Fruit fly (Drosophila melanogaster) whole organism, embryonic: ENCODE results near the gene CG3040.

Experiments used
- Bgb ChIP-seq: fragments of 200-800 bp; sonication (Bioruptor generic); IDR thresholded peaks from 2 replicates; pipeline ENCODE4 v1.3.6; 2022; ENCODE audit warnings: missing biosample characterization, missing genetic modification characterization; ENCODE audit not compliant: partially characterized antibody
- CG11398 ChIP-seq: fragments of 200-800 bp; sonication (Bioruptor generic); optimal IDR thresholded peaks from 2 replicates; lab custom pipeline; 2016; ENCODE audit warnings: missing biosample characterization, missing genetic modification characterization
- CG12236 ChIP-seq: fragments of 200-800 bp; sonication (Bioruptor generic); optimal IDR thresholded peaks from 2 replicates; lab custom pipeline; 2016; ENCODE audit warnings: missing biosample characterization, missing genetic modification characterization
- CG13287 ChIP-seq: fragments of 200-800 bp; sonication (Bioruptor generic); IDR thresholded peaks from 2 replicates; pipeline ENCODE4 v1.3.6; 2022; ENCODE audit warnings: missing biosample characterization, missing genetic modification characterization; ENCODE audit not compliant: partially characterized antibody
- CG13424 ChIP-seq: fragments of 200-800 bp; sonication (Bioruptor generic); optimal IDR thresholded peaks from 2 replicates; lab custom pipeline; 2019; ENCODE audit warnings: missing biosample characterization, mild to moderate bottlenecking, missing genetic modification characterization, moderate library complexity
- CG13775 ChIP-seq: fragments of 200-800 bp; sonication (Bioruptor generic); optimal IDR thresholded peaks from 3 replicates; lab custom pipeline; 2017; ENCODE audit warnings: missing biosample characterization, mild to moderate bottlenecking, missing genetic modification characterization
- CG15696 ChIP-seq: fragments of 200-800 bp; sonication (Bioruptor generic); optimal IDR thresholded peaks from 2 replicates; lab custom pipeline; 2019; ENCODE audit warnings: missing biosample characterization, mild to moderate bottlenecking, missing genetic modification characterization, moderate library complexity
- CG18619 ChIP-seq: fragments of 200-800 bp; sonication (Bioruptor generic); optimal IDR thresholded peaks from 3 replicates; lab custom pipeline; 2017; ENCODE audit warnings: missing biosample characterization, mild to moderate bottlenecking, missing genetic modification characterization
- CG31441 ChIP-seq: fragments of 200-800 bp; sonication (Bioruptor generic); IDR thresholded peaks from 2 replicates; pipeline ENCODE4 v1.3.6; 2022; ENCODE audit warnings: missing biosample characterization, missing genetic modification characterization
- CG32772 ChIP-seq: fragments of 200-800 bp; sonication (Bioruptor generic); IDR thresholded peaks from 2 replicates; pipeline ENCODE4 v1.3.6; 2022; ENCODE audit warnings: missing biosample characterization, missing genetic modification characterization
- CG3838 ChIP-seq: fragments of 200-800 bp; sonication (Bioruptor generic); optimal IDR thresholded peaks from 3 replicates; lab custom pipeline; 2016; ENCODE audit warnings: missing biosample characterization, missing genetic modification characterization
- CG3995 ChIP-seq: fragments of 200-800 bp; sonication (Bioruptor generic); optimal IDR thresholded peaks from 3 replicates; lab custom pipeline; 2016; ENCODE audit warnings: missing biosample characterization, missing genetic modification characterization
- CG4282 ChIP-seq: fragments of 200-800 bp; sonication (Bioruptor generic); optimal IDR thresholded peaks from 2 replicates; lab custom pipeline; 2016; ENCODE audit warnings: missing biosample characterization, missing genetic modification characterization
- CG43689 ChIP-seq: fragments of 200-800 bp; sonication (Bioruptor generic); IDR thresholded peaks from 2 replicates; pipeline ENCODE4 v1.3.6; 2022; ENCODE audit warnings: missing biosample characterization, missing genetic modification characterization
- CG4617 ChIP-seq: fragments of 200-800 bp; sonication (Bioruptor generic); optimal IDR thresholded peaks from 3 replicates; lab custom pipeline; 2016; ENCODE audit warnings: missing biosample characterization, missing genetic modification characterization, borderline replicate concordance
- CG5180 ChIP-seq: fragments of 200-800 bp; sonication (Bioruptor generic); optimal IDR thresholded peaks from 3 replicates; lab custom pipeline; 2017; ENCODE audit warnings: missing biosample characterization, missing genetic modification characterization, mild to moderate bottlenecking, moderate library complexity, missing genetic modification reagents
- CG6254 ChIP-seq: fragments of 200-800 bp; sonication (Bioruptor generic); optimal IDR thresholded peaks from 3 replicates; lab custom pipeline; 2017; ENCODE audit warnings: mild to moderate bottlenecking, missing biosample characterization, missing genetic modification reagents, missing genetic modification characterization
- CG6272 ChIP-seq: fragments of 200-800 bp; sonication (Bioruptor generic); IDR thresholded peaks from 2 replicates; pipeline ENCODE4 v1.3.6; 2022; ENCODE audit warnings: missing biosample characterization, missing genetic modification characterization
- CG7372 ChIP-seq: fragments of 200-800 bp; sonication (Bioruptor generic); IDR thresholded peaks from 2 replicates; pipeline ENCODE4 v1.3.6; 2022; ENCODE audit warnings: missing biosample characterization, missing genetic modification characterization
- CG8290 ChIP-seq, 3 experiments: fragments of 200-800 bp; sonication (Bioruptor generic); optimal IDR thresholded peaks; 2 replicates each; lab custom pipeline; 2016 to 2019; ENCODE audit warnings: missing biosample characterization in 3 of 3, missing genetic modification characterization in 3 of 3, mild to moderate bottlenecking in 2 of 3, moderate library complexity in 1 of 3
- CG9797 ChIP-seq: fragments of 200-800 bp; sonication (Bioruptor generic); optimal IDR thresholded peaks from 3 replicates; lab custom pipeline; 2018; ENCODE audit warnings: missing biosample characterization, mild to moderate bottlenecking, missing genetic modification characterization
- CG9817 ChIP-seq: fragments of 200-800 bp; sonication (Bioruptor generic); optimal IDR thresholded peaks from 2 replicates; lab custom pipeline; 2018; ENCODE audit warnings: missing biosample characterization, mild to moderate bottlenecking, missing genetic modification characterization, moderate library complexity
- CG9876 ChIP-seq: fragments of 200-800 bp; sonication (Bioruptor generic); optimal IDR thresholded peaks from 2 replicates; lab custom pipeline; 2016; ENCODE audit warnings: missing biosample characterization, missing genetic modification characterization
- Dfd ChIP-seq, 2 experiments: fragments of >200 bp; optimal IDR thresholded peaks; 2 replicates each; lab custom pipeline; 2017; ENCODE audit warnings: missing biosample characterization in 2 of 2, missing genetic modification characterization in 2 of 2
- Dll ChIP-seq: fragments of 200-800 bp; sonication (Bioruptor generic); IDR thresholded peaks from 4 replicates; pipeline ENCODE4 v1.3.6; 2022; ENCODE audit warnings: missing biosample characterization, missing genetic modification characterization; ENCODE audit not compliant: partially characterized antibody
- E2f2 ChIP-seq: fragments of 200-800 bp; sonication (Bioruptor generic); IDR thresholded peaks from 2 replicates; pipeline ENCODE4 v1.3.6; 2022; ENCODE audit warnings: missing biosample characterization, missing genetic modification characterization
- Hmr ChIP-seq: fragments of 200-800 bp; sonication (Bioruptor generic); optimal IDR thresholded peaks from 3 replicates; lab custom pipeline; 2017; ENCODE audit warnings: mild to moderate bottlenecking, missing biosample characterization, missing genetic modification reagents, missing genetic modification characterization
- Hr3 ChIP-seq: fragments of 200-800 bp; sonication (Bioruptor generic); optimal IDR thresholded peaks from 3 replicates; lab custom pipeline; 2016; ENCODE audit warnings: missing biosample characterization, missing genetic modification characterization
- Jarid2 ChIP-seq: fragments of 200-800 bp; sonication (Bioruptor generic); optimal IDR thresholded peaks from 3 replicates; lab custom pipeline; 2017; ENCODE audit warnings: mild to moderate bottlenecking, missing biosample characterization, missing genetic modification reagents, missing genetic modification characterization
- Ptx1 ChIP-seq: fragments of 200-800 bp; sonication (Bioruptor generic); IDR thresholded peaks from 2 replicates; pipeline ENCODE4 v1.3.6; 2022; ENCODE audit warnings: missing biosample characterization, missing genetic modification characterization
- Sox102F ChIP-seq: fragments of 200-800 bp; sonication (Bioruptor generic); optimal IDR thresholded peaks from 2 replicates; lab custom pipeline; 2018; ENCODE audit warnings: missing biosample characterization, mild to moderate bottlenecking, missing genetic modification characterization, moderate library complexity
- Ssrp ChIP-seq: fragments of 200-800 bp; sonication (Bioruptor generic); optimal IDR thresholded peaks from 2 replicates; lab custom pipeline; 2018; ENCODE audit warnings: missing biosample characterization, mild to moderate bottlenecking, missing genetic modification characterization, moderate library complexity
- ab ChIP-seq: fragments of 200-800 bp; sonication (Bioruptor generic); optimal IDR thresholded peaks from 2 replicates; lab custom pipeline; 2016; ENCODE audit warnings: missing biosample characterization, missing genetic modification characterization
- bigmax ChIP-seq: fragments of 200-800 bp; sonication (Bioruptor generic); optimal IDR thresholded peaks from 2 replicates; lab custom pipeline; 2018; ENCODE audit warnings: missing biosample characterization, mild to moderate bottlenecking, missing genetic modification characterization
- cad ChIP-seq: fragments of >200 bp; optimal IDR thresholded peaks from 2 replicates; lab custom pipeline; 2017; ENCODE audit warnings: missing biosample characterization, missing genetic modification characterization
- cg ChIP-seq: fragments of 200-800 bp; sonication (Bioruptor generic); optimal IDR thresholded peaks from 3 replicates; lab custom pipeline; 2019; ENCODE audit warnings: missing biosample characterization, mild to moderate bottlenecking, missing genetic modification characterization, moderate library complexity
- crc ChIP-seq: fragments of 200-800 bp; sonication (Bioruptor generic); optimal IDR thresholded peaks from 2 replicates; lab custom pipeline; 2016; ENCODE audit warnings: missing biosample characterization, missing genetic modification characterization
- eve ChIP-seq, 2 experiments: fragments of >200 bp; optimal IDR thresholded peaks; 2 replicates each; lab custom pipeline; 2017; ENCODE audit warnings: missing biosample characterization in 2 of 2, missing genetic modification characterization in 2 of 2
- fd102C ChIP-seq: fragments of 200-800 bp; sonication (Bioruptor generic); optimal IDR thresholded peaks from 2 replicates; lab custom pipeline; 2018; ENCODE audit warnings: missing biosample characterization, mild to moderate bottlenecking, missing genetic modification characterization, moderate library complexity
- fru ChIP-seq: fragments of >200 bp; optimal IDR thresholded peaks from 2 replicates; lab custom pipeline; 2017
- h ChIP-seq: fragments of >200 bp; optimal IDR thresholded peaks from 2 replicates; lab custom pipeline; 2017
- nom ChIP-seq: fragments of 200-800 bp; sonication (Bioruptor generic); optimal IDR thresholded peaks from 2 replicates; lab custom pipeline; 2017; ENCODE audit warnings: missing biosample characterization, missing genetic modification characterization, mild to moderate bottlenecking, moderate library complexity, missing genetic modification reagents
- oc ChIP-seq: fragments of 200-800 bp; sonication (Bioruptor generic); optimal IDR thresholded peaks from 2 replicates; lab custom pipeline; 2018; ENCODE audit warnings: missing biosample characterization, mild to moderate bottlenecking, missing genetic modification characterization, moderate library complexity
- otp ChIP-seq: fragments of 200-800 bp; sonication (Bioruptor generic); IDR thresholded peaks from 3 replicates; pipeline ENCODE4, ENCODE4 v1.3.6; 2022; ENCODE audit warnings: missing biosample characterization, missing genetic modification characterization
- pho ChIP-seq: fragments of 200-800 bp; sonication (Bioruptor generic); optimal IDR thresholded peaks from 2 replicates; lab custom pipeline; 2016; ENCODE audit warnings: missing biosample characterization, missing genetic modification characterization
- pros ChIP-seq: fragments of 200-800 bp; sonication (Bioruptor generic); optimal IDR thresholded peaks from 3 replicates; lab custom pipeline; 2019; ENCODE audit warnings: missing biosample characterization, mild to moderate bottlenecking, missing genetic modification characterization, moderate library complexity
- vfl ChIP-seq: fragments of 200-800 bp; sonication (Bioruptor generic); optimal IDR thresholded peaks from 2 replicates; lab custom pipeline; 2016; ENCODE audit warnings: missing biosample characterization, missing genetic modification characterization
- vnd ChIP-seq: fragments of 200-800 bp; sonication (Bioruptor generic); IDR thresholded peaks from 3 replicates; pipeline ENCODE4 v1.3.6; 2022; ENCODE audit warnings: missing biosample characterization, missing genetic modification characterization; ENCODE audit not compliant: partially characterized antibody
- zf30C ChIP-seq: fragments of 200-800 bp; sonication (Bioruptor generic); optimal IDR thresholded peaks from 3 replicates; lab custom pipeline; 2018; ENCODE audit warnings: missing biosample characterization, mild to moderate bottlenecking, missing genetic modification characterization

Gene CG3040

DNA sequence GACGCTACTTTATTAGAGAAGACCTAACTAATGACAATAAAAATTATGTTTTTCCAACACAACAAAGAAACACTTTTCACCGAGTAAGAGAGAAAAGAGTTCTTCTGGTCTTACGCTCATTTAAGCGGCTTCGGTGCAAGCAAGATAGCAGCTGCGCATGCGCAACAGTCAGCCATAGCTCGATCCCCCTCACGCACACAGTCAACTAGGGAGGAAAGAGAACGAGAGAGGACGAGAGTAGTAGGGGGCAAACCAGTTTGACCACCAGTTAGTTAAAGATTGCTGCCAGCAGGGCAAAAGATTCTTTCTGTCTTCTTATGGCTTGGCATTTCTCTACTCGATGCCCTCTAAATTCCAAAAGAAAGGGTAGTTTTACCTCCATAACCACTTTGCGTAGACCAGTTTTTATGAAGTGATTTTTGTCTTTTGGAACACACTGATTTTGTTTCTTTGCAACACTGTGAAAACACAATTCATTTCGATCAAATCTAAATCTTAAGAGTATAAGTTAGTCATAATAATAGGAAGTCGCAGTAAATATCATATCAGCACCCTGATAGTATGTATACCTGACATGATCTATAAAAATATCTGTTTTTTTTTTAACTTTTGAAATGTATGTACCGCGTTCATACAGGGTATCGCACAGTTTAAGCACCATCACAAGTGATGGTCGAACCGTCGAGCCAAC lies 27.4 kb upstream of the CG3040 start (continued):
- TF ChIP-seq CG15696 (peak; percentile 38), CG8290 (GFP tag; optimal IDR thresholded peaks at IDR 0.05; lab: Kevin White, UChicago) (no peak), CG8290 (tag; optimal IDR thresholded peaks at IDR 0.05; lab: Kevin White, UChicago) (no peak), E2f2 (GFP tag; lab: Robert Waterston, UW) (peak; percentile 30; the same call in 1 of the 2 replicates), vfl (GFP tag; lab: Kevin White, UChicago) (no peak), fru (lab: Kevin White, UChicago) (no peak), Ssrp (tag; lab: Kevin White, UChicago) (peak; percentile 45), CG9817 (tag; lab: Kevin White, UChicago) (no peak), CG11398 (GFP tag; lab: Kevin White, UChicago) (no peak), eve (GFP tag; optimal IDR thresholded peaks at IDR 0.05; lab: Kevin White, UChicago) (peak in 1 of 2 experiments; percentile 89), pros (GFP tag; lab: Kevin White, UChicago) (peak; percentile 89), CG6254 (GFP tag; lab: Kevin White, UChicago) (no peak), cg (GFP tag; lab: Kevin White, UChicago) (peak; percentile 15), ab (GFP tag; lab: Kevin White, UChicago) (no peak), Bgb (GFP tag; lab: Robert Waterston, UW) (peak; percentile 8; the same call in 1 of the 2 replicates), Hmr (GFP tag; lab: Kevin White, UChicago) (peak; percentile 32), oc (no peak), CG13287 (GFP tag; lab: Robert Waterston, UW) (no peak), zf30C (GFP tag; lab: Kevin White, UChicago) (no peak), Hr3 (GFP tag; lab: Kevin White, UChicago) (peak; percentile 42), CG32772 (GFP tag; lab: Robert Waterston, UW) (0 out of 2 replicates have a peak, but pooled peaks have one; percentile 15), CG9797 (no peak), CG31441 (GFP tag; lab: Robert Waterston, UW) (no peak), Sox102F (GFP tag; lab: Kevin White, UChicago) (no peak), CG3838 (GFP tag; lab: Kevin White, UChicago) (no peak), Dll (GFP tag; lab: Robert Waterston, UW) (no peak), vnd (GFP tag; lab: Robert Waterston, UW) (no peak), CG13424 (tag; lab: Kevin White, UChicago) (no peak), Jarid2 (no peak), CG4617 (GFP tag; lab: Kevin White, UChicago) (no peak), CG12236 (GFP tag; lab: Kevin White, UChicago) (peak; percentile 36), CG5180 (GFP tag; lab: Kevin White, UChicago) (peak; percentile 25), otp (GFP tag; lab: Robert Waterston, UW) (no peak), CG9876 (GFP tag; lab: Kevin White, UChicago) (no peak), cad (no peak), CG13775 (GFP tag; lab: Kevin White, UChicago) (peak; percentile 66), fd102C (GFP tag; lab: Kevin White, UChicago) (no peak), h (no peak), CG6272 (GFP tag; lab: Robert Waterston, UW) (no peak), Ptx1 (GFP tag; lab: Robert Waterston, UW) (0 out of 2 replicates have a peak, but pooled peaks have one; percentile 51), crc (no peak), pho (peak; percentile 40), CG7372 (GFP tag; lab: Robert Waterston, UW) (no peak), nom (GFP tag; lab: Kevin White, UChicago) (peak; percentile 24), CG43689 (no peak), CG18619 (GFP tag; lab: Kevin White, UChicago) (no peak), bigmax (GFP tag; lab: Kevin White, UChicago) (no peak), Dfd (GFP tag; optimal IDR thresholded peaks at IDR 0.05; lab: Kevin White, UChicago) (no peak), CG4282 (GFP tag; lab: Kevin White, UChicago) (no peak), CG3995 (GFP tag; lab: Kevin White, UChicago) (no peak)
